Fruit fly (Drosophila melanogaster) whole organism, embryonic: Measurements from ENCODE around the gene Rdh.

Source experiments
- Abd-B ChIP-seq: fragments of 200-800 bp; sonication (Bioruptor generic); optimal IDR thresholded peaks from 2 replicates; lab custom pipeline; 2018; ENCODE audit warnings: missing biosample characterization, mild to moderate bottlenecking, missing genetic modification characterization, moderate library complexity
- Atf-2 ChIP-seq: fragments of 200-800 bp; sonication (Bioruptor generic); optimal IDR thresholded peaks from 2 replicates; lab custom pipeline; 2016; ENCODE audit warnings: missing biosample characterization, missing genetic modification characterization
- Atf6 ChIP-seq: fragments of 200-800 bp; sonication (Bioruptor generic); IDR thresholded peaks from 2 replicates; pipeline ENCODE4 v1.3.6; 2022; ENCODE audit warnings: missing biosample characterization, missing genetic modification characterization
- Awh ChIP-seq: fragments of 200-800 bp; sonication (Bioruptor generic); IDR thresholded peaks from 2 replicates; pipeline ENCODE4, ENCODE4 v1.3.6; 2022; ENCODE audit warnings: missing biosample characterization, missing genetic modification characterization
- B-H1 ChIP-seq: fragments of 200-800 bp; sonication (Bioruptor generic); IDR thresholded peaks from 3 replicates; pipeline ENCODE4 v1.3.6; 2022; ENCODE audit warnings: missing biosample characterization, missing genetic modification characterization
- C15 ChIP-seq: fragments of 200-800 bp; sonication (Bioruptor generic); IDR thresholded peaks from 3 replicates; pipeline ENCODE4 v1.3.6; 2022; ENCODE audit warnings: missing biosample characterization, missing genetic modification characterization
- CG10366 ChIP-seq: fragments of 200-800 bp; sonication (Bioruptor generic); IDR thresholded peaks from 2 replicates; pipeline ENCODE4 v1.3.6; 2022; ENCODE audit warnings: missing biosample characterization, missing genetic modification characterization
- CG12155 ChIP-seq: fragments of 200-800 bp; sonication (Bioruptor generic); optimal IDR thresholded peaks from 3 replicates; lab custom pipeline; 2016; ENCODE audit warnings: missing biosample characterization, missing genetic modification characterization
- CG12219 ChIP-seq: fragments of 200-800 bp; sonication (Bioruptor generic); optimal IDR thresholded peaks from 3 replicates; lab custom pipeline; 2018; ENCODE audit warnings: missing biosample characterization, mild to moderate bottlenecking, missing genetic modification characterization
- CG12236 ChIP-seq: fragments of 200-800 bp; sonication (Bioruptor generic); optimal IDR thresholded peaks from 2 replicates; lab custom pipeline; 2016; ENCODE audit warnings: missing biosample characterization, missing genetic modification characterization
- CG14710 ChIP-seq: fragments of 200-800 bp; sonication (Bioruptor generic); optimal IDR thresholded peaks from 3 replicates; lab custom pipeline; 2019; ENCODE audit warnings: missing biosample characterization, mild to moderate bottlenecking, missing genetic modification characterization, moderate library complexity
- CG15601 ChIP-seq: fragments of 200-800 bp; sonication (Bioruptor generic); optimal IDR thresholded peaks from 3 replicates; lab custom pipeline; 2019; ENCODE audit warnings: missing biosample characterization, mild to moderate bottlenecking, missing genetic modification characterization, moderate library complexity
- CG16815 ChIP-seq: fragments of 200-800 bp; sonication (Bioruptor generic); optimal IDR thresholded peaks from 3 replicates; lab custom pipeline; 2017; ENCODE audit warnings: missing biosample characterization, mild to moderate bottlenecking, missing genetic modification characterization
- CG17568 ChIP-seq: fragments of 200-800 bp; sonication (Bioruptor generic); optimal IDR thresholded peaks from 2 replicates; lab custom pipeline; 2018; ENCODE audit warnings: missing biosample characterization, mild to moderate bottlenecking, missing genetic modification characterization, moderate library complexity
- CG18619 ChIP-seq: fragments of 200-800 bp; sonication (Bioruptor generic); optimal IDR thresholded peaks from 3 replicates; lab custom pipeline; 2017; ENCODE audit warnings: missing biosample characterization, mild to moderate bottlenecking, missing genetic modification characterization
- CG2120 ChIP-seq: fragments of 200-800 bp; sonication (Bioruptor generic); optimal IDR thresholded peaks from 3 replicates; lab custom pipeline; 2016; ENCODE audit warnings: missing biosample characterization, missing genetic modification characterization
- CG2129 ChIP-seq: fragments of 200-800 bp; sonication (Bioruptor generic); IDR thresholded peaks from 2 replicates; pipeline ENCODE4 v1.3.6; 2022; ENCODE audit warnings: missing biosample characterization, missing genetic modification characterization; ENCODE audit not compliant: partially characterized antibody
- CG2202 ChIP-seq: fragments of 200-800 bp; sonication (Bioruptor generic); optimal IDR thresholded peaks from 2 replicates; lab custom pipeline; 2018; ENCODE audit warnings: missing biosample characterization, mild to moderate bottlenecking, missing genetic modification characterization
- CG2678 ChIP-seq: fragments of 200-800 bp; sonication (Bioruptor generic); optimal IDR thresholded peaks from 3 replicates; lab custom pipeline; 2019; ENCODE audit warnings: missing biosample characterization, mild to moderate bottlenecking, missing genetic modification characterization, moderate library complexity
- CG31224 ChIP-seq: fragments of 200-800 bp; sonication (Bioruptor generic); IDR thresholded peaks from 2 replicates; pipeline ENCODE4 v1.3.6; 2022; ENCODE audit warnings: missing biosample characterization, missing genetic modification characterization
- CG33213 ChIP-seq: fragments of 200-800 bp; sonication (Bioruptor generic); optimal IDR thresholded peaks from 3 replicates; lab custom pipeline; 2016; ENCODE audit warnings: missing biosample characterization, missing genetic modification characterization
- CG3726 ChIP-seq: fragments of 200-800 bp; sonication (Bioruptor generic); IDR thresholded peaks from 3 replicates; pipeline ENCODE4, ENCODE4 v1.3.6; 2022; ENCODE audit warnings: missing biosample characterization, missing genetic modification characterization
- CG6175 ChIP-seq: fragments of 200-800 bp; sonication (Bioruptor generic); IDR thresholded peaks from 3 replicates; pipeline ENCODE4 v1.3.6; 2022; ENCODE audit warnings: missing biosample characterization, missing genetic modification characterization
- CG8388 ChIP-seq: fragments of 200-800 bp; sonication (Bioruptor generic); optimal IDR thresholded peaks from 2 replicates; lab custom pipeline; 2019; ENCODE audit warnings: missing biosample characterization, mild to moderate bottlenecking, missing genetic modification characterization, moderate library complexity
- Chrac-16 ChIP-seq: fragments of 200-800 bp; sonication (Bioruptor generic); optimal IDR thresholded peaks from 3 replicates; lab custom pipeline; 2016; ENCODE audit warnings: missing biosample characterization, missing genetic modification characterization
- D19A ChIP-seq: fragments of 200-800 bp; optimal IDR thresholded peaks from 3 replicates; lab custom pipeline; 2019; ENCODE audit warnings: missing biosample characterization, mild to moderate bottlenecking, missing genetic modification characterization, moderate library complexity
- Dp ChIP-seq: fragments of 200-800 bp; sonication (Bioruptor generic); optimal IDR thresholded peaks from 2 replicates; lab custom pipeline; 2018; ENCODE audit warnings: missing biosample characterization, mild to moderate bottlenecking, missing genetic modification characterization, moderate library complexity
- GATAe ChIP-seq: fragments of 200-800 bp; sonication (Bioruptor generic); conservative IDR thresholded peaks from 2 replicates; pipeline ENCODE4 v1.3.6; 2022; ENCODE audit warnings: missing biosample characterization, missing genetic modification characterization
- HLH4C ChIP-seq: fragments of 200-800 bp; sonication (Bioruptor generic); IDR thresholded peaks from 3 replicates; pipeline ENCODE4 v1.3.6; 2022; ENCODE audit warnings: missing biosample characterization, missing genetic modification characterization; ENCODE audit not compliant: partially characterized antibody
- MESR4 ChIP-seq: fragments of 200-800 bp; sonication (Bioruptor generic); optimal IDR thresholded peaks from 2 replicates; lab custom pipeline; 2018; ENCODE audit warnings: missing biosample characterization, mild to moderate bottlenecking, missing genetic modification characterization, moderate library complexity
- Mes4 ChIP-seq: fragments of 200-800 bp; sonication (Bioruptor generic); optimal IDR thresholded peaks from 2 replicates; lab custom pipeline; 2016; ENCODE audit warnings: missing biosample characterization, missing genetic modification characterization
- Rfx ChIP-seq: fragments of 200-800 bp; sonication (Bioruptor generic); IDR thresholded peaks from 2 replicates; pipeline ENCODE4 v1.3.6; 2022; ENCODE audit warnings: missing biosample characterization, missing genetic modification characterization
- Sry-β ChIP-seq: fragments of 200-800 bp; sonication (Bioruptor generic); optimal IDR thresholded peaks from 2 replicates; lab custom pipeline; 2018; ENCODE audit warnings: missing biosample characterization, mild to moderate bottlenecking, missing genetic modification characterization, moderate library complexity
- TFAM ChIP-seq: fragments of 200-800 bp; sonication (Bioruptor generic); optimal IDR thresholded peaks from 2 replicates; lab custom pipeline; 2017; ENCODE audit warnings: missing biosample characterization, missing genetic modification characterization, inconsistent platforms
- Tbp ChIP-seq: fragments of >200 bp; optimal IDR thresholded peaks from 2 replicates; lab custom pipeline; 2018; ENCODE audit warnings: missing biosample characterization, missing genetic modification characterization
- al ChIP-seq: fragments of 200-800 bp; sonication (Bioruptor generic); IDR thresholded peaks from 2 replicates; pipeline ENCODE4 v1.3.6; 2022; ENCODE audit warnings: missing biosample characterization, missing genetic modification characterization
- chn ChIP-seq: fragments of 200-800 bp; sonication (Bioruptor generic); optimal IDR thresholded peaks from 2 replicates; lab custom pipeline; 2016; ENCODE audit warnings: missing biosample characterization, missing genetic modification characterization
- corto ChIP-seq: fragments of 200-800 bp; sonication (Bioruptor generic); optimal IDR thresholded peaks from 2 replicates; lab custom pipeline; 2016; ENCODE audit warnings: missing biosample characterization, mild to moderate bottlenecking, missing genetic modification characterization, moderate library complexity
- dati ChIP-seq: fragments of 200-800 bp; sonication (Bioruptor generic); IDR thresholded peaks from 2 replicates; pipeline ENCODE4 v1.3.6; 2022; ENCODE audit warnings: missing biosample characterization, missing genetic modification characterization
- dmrt99B ChIP-seq: fragments of 200-800 bp; sonication (Bioruptor generic); optimal IDR thresholded peaks from 2 replicates; lab custom pipeline; 2018; ENCODE audit warnings: missing biosample characterization, mild to moderate bottlenecking, missing genetic modification characterization, moderate library complexity
- dysf ChIP-seq: fragments of 200-800 bp; sonication (Bioruptor generic); IDR thresholded peaks from 3 replicates; pipeline ENCODE4 v1.3.6; 2022; ENCODE audit warnings: missing biosample characterization, missing genetic modification characterization
- en ChIP-seq: fragments of 200-800 bp; sonication (Bioruptor generic); optimal IDR thresholded peaks from 2 replicates; lab custom pipeline; 2016; ENCODE audit warnings: missing biosample characterization, missing genetic modification characterization
- fd102C ChIP-seq: fragments of 200-800 bp; sonication (Bioruptor generic); optimal IDR thresholded peaks from 2 replicates; lab custom pipeline; 2018; ENCODE audit warnings: missing biosample characterization, mild to moderate bottlenecking, missing genetic modification characterization, moderate library complexity
- gfzf ChIP-seq: fragments of 200-800 bp; sonication (Bioruptor generic); optimal IDR thresholded peaks from 2 replicates; lab custom pipeline; 2016; ENCODE audit warnings: missing biosample characterization, mild to moderate bottlenecking, missing genetic modification characterization, moderate library complexity
- insv ChIP-seq, 2 experiments: fragments of 200-800 bp; sonication (Bioruptor generic); optimal IDR thresholded peaks; 3 replicates each; lab custom pipeline; 2016 to 2018; ENCODE audit warnings: missing biosample characterization in 2 of 2, missing genetic modification characterization in 2 of 2
- mam ChIP-seq: fragments of 200-800 bp; sonication (Bioruptor generic); optimal IDR thresholded peaks from 3 replicates; lab custom pipeline; 2016; ENCODE audit warnings: missing biosample characterization, missing genetic modification characterization
- shn ChIP-seq: fragments of 200-800 bp; sonication (Bioruptor generic); optimal IDR thresholded peaks from 3 replicates; lab custom pipeline; 2016; ENCODE audit warnings: missing biosample characterization, missing genetic modification characterization
- sug ChIP-seq: fragments of 200-800 bp; optimal IDR thresholded peaks from 2 replicates; lab custom pipeline; 2019; ENCODE audit warnings: missing biosample characterization, mild to moderate bottlenecking, missing genetic modification characterization, moderate library complexity
- tap ChIP-seq: fragments of 200-800 bp; optimal IDR thresholded peaks from 3 replicates; lab custom pipeline; 2019; ENCODE audit warnings: missing biosample characterization, mild to moderate bottlenecking, missing genetic modification characterization, moderate library complexity
- tgo ChIP-seq: fragments of 200-800 bp; sonication (Bioruptor generic); IDR thresholded peaks from 3 replicates; pipeline ENCODE4 v1.3.6; 2022; ENCODE audit warnings: missing biosample characterization, missing genetic modification characterization
- tio ChIP-seq: fragments of 200-800 bp; sonication (Bioruptor generic); optimal IDR thresholded peaks from 2 replicates; lab custom pipeline; 2017; ENCODE audit warnings: missing biosample characterization, missing genetic modification characterization, inconsistent platforms
- zen ChIP-seq: fragments of 200-800 bp; sonication (Bioruptor generic); optimal IDR thresholded peaks from 3 replicates; lab custom pipeline; 2018; ENCODE audit warnings: missing biosample characterization, mild to moderate bottlenecking, missing genetic modification characterization, moderate library complexity

Gene Rdh

DNA sequence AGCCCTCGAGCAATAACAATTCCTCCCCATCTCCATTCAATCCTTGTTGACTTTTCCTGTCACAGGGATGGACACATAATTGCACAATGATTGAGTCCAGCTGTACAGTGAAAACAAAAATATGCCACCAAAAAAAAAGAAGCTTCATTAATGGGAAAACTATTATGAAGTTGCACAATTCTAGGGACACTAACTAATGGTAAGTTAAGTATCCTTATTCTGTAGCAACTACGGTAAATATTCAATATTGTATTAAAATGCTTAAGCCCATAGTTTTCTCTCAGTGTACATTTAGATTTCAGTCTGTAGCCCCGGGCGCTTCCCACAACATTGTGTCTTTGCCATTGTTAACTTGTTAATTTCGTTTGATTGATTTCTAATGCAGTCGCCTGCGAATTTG lies 49.8 kb downstream of the Rdh start (continued):
- TF ChIP-seq CG14710 (tag; lab: Kevin White, UChicago) (peak; percentile 47), shn (GFP tag; lab: Kevin White, UChicago) (peak; percentile 5), Rfx (no peak), GATAe (GFP tag; lab: Robert Waterston, UW) (no peak), chn (GFP tag; lab: Kevin White, UChicago) (peak; percentile 40), TFAM (no peak), MESR4 (GFP tag; lab: Kevin White, UChicago) (no peak), Awh (peak; percentile 51; the same call in 1 of the 2 replicates), Sry-β (GFP tag; lab: Kevin White, UChicago) (no peak), tio (GFP tag; lab: Kevin White, UChicago) (peak; percentile 56), CG2129 (no peak), fd102C (GFP tag; lab: Kevin White, UChicago) (peak; percentile 36), Dp (no peak), tap (tag; lab: Kevin White, UChicago) (no peak), CG17568 (GFP tag; lab: Kevin White, UChicago) (no peak), al (no peak), CG12236 (GFP tag; lab: Kevin White, UChicago) (peak; percentile 16), insv (GFP tag; optimal IDR thresholded peaks at IDR 0.05; lab: Kevin White, UChicago) (no peak), sug (no peak), Atf-2 (peak; percentile 43), Mes4 (GFP tag; lab: Kevin White, UChicago) (peak; percentile 53), dysf (no peak), mam (GFP tag; lab: Kevin White, UChicago) (no peak), CG6175 (GFP tag; lab: Robert Waterston, UW) (no peak), dmrt99B (peak; percentile 45), C15 (GFP tag; lab: Robert Waterston, UW) (no peak), D19A (tag; lab: Kevin White, UChicago) (peak; percentile 26), tgo (GFP tag; lab: Robert Waterston, UW) (no peak; the same call in 2 of the 3 replicates), CG8388 (GFP tag; lab: Kevin White, UChicago) (peak; percentile 63), CG15601 (tag; lab: Kevin White, UChicago) (peak; percentile 9), HLH4C (GFP tag; lab: Robert Waterston, UW) (no peak), CG2202 (tag; lab: Kevin White, UChicago) (peak; percentile 35), CG33213 (GFP tag; lab: Kevin White, UChicago) (no peak), Chrac-16 (peak; percentile 55), zen (tag; lab: Kevin White, UChicago) (peak; percentile 41), CG2120 (GFP tag; lab: Kevin White, UChicago) (no peak), dati (GFP tag; lab: Robert Waterston, UW) (no peak), CG18619 (GFP tag; lab: Kevin White, UChicago) (no peak), CG10366 (GFP tag; lab: Robert Waterston, UW) (no peak; the same call in 1 of the 2 replicates), CG3726 (GFP tag; lab: Robert Waterston, UW) (no peak), Tbp (no peak), CG16815 (GFP tag; lab: Kevin White, UChicago) (peak; percentile 33), gfzf (GFP tag; lab: Kevin White, UChicago) (no peak), B-H1 (GFP tag; lab: Robert Waterston, UW) (no peak), CG2678 (tag; lab: Kevin White, UChicago) (peak; percentile 25), en (GFP tag; lab: Kevin White, UChicago) (peak; percentile 21), CG31224 (GFP tag; lab: Robert Waterston, UW) (no peak), Atf6 (GFP tag; lab: Robert Waterston, UW) (no peak), Abd-B (GFP tag; lab: Kevin White, UChicago) (peak; percentile 10), CG12219 (GFP tag; lab: Kevin White, UChicago) (peak; percentile 26), corto (GFP tag; lab: Kevin White, UChicago) (no peak), CG12155 (GFP tag; lab: Kevin White, UChicago) (peak; percentile 1)
